Worm (Caenorhabditis elegans) whole organism, L2 larva: ENCODE measurements around the gene str-249.

Source experiments
- C34F6.9 ChIP-seq: fragments of 150-350 bp; optimal IDR thresholded peaks from 2 replicates; lab custom pipeline; 2014; ENCODE audit warnings: missing biosample characterization, missing genetic modification characterization
- R02D3.7 ChIP-seq: fragments of 150-350 bp; optimal IDR thresholded peaks from 2 replicates; lab custom pipeline; 2014; ENCODE audit warnings: missing biosample characterization, missing genetic modification characterization
- alr-1 ChIP-seq: fragments of 150-350 bp; optimal IDR thresholded peaks from 2 replicates; lab custom pipeline; 2014; ENCODE audit warnings: missing biosample characterization, missing genetic modification characterization
- ama-1 ChIP-seq: fragments of 150-350 bp; optimal IDR thresholded peaks from 2 replicates; lab custom pipeline; 2018; ENCODE audit warnings: inconsistent platforms
- blmp-1 ChIP-seq: sonication (generic microtip); optimal IDR thresholded peaks from 2 replicates; lab custom pipeline; 2017; ENCODE audit warnings: missing genetic modification characterization, mild to moderate bottlenecking, missing compliant biosample characterization, antibody characterized with exemption, moderate library complexity; ENCODE audit not compliant: insufficient read depth
- ceh-82 ChIP-seq: fragments of 150-350 bp; optimal IDR thresholded peaks from 2 replicates; lab custom pipeline; 2014; ENCODE audit warnings: missing biosample characterization, missing genetic modification characterization
- dmd-4 ChIP-seq: sonication (generic microtip); optimal IDR thresholded peaks from 2 replicates; lab custom pipeline; 2017; ENCODE audit warnings: missing biosample characterization, missing genetic modification characterization
- elt-1 ChIP-seq: fragments of 150-350 bp; optimal IDR thresholded peaks from 2 replicates; lab custom pipeline; 2014; ENCODE audit warnings: missing biosample characterization, missing genetic modification characterization
- fos-1 ChIP-seq: fragments of 150-350 bp; optimal IDR thresholded peaks from 2 replicates; lab custom pipeline; 2014; ENCODE audit warnings: missing biosample characterization, missing genetic modification characterization
- gmeb-1 ChIP-seq: fragments of 150-350 bp; optimal IDR thresholded peaks from 2 replicates; lab custom pipeline; 2014; ENCODE audit warnings: missing biosample characterization, missing genetic modification characterization
- lin-11 ChIP-seq: fragments of 150-350 bp; sonication (generic microtip); optimal IDR thresholded peaks from 2 replicates; lab custom pipeline; 2014; ENCODE audit warnings: missing biosample characterization, missing genetic modification characterization, inconsistent platforms, mixed read lengths
- lin-13 ChIP-seq: fragments of 150-350 bp; optimal IDR thresholded peaks from 2 replicates; lab custom pipeline; 2014; ENCODE audit warnings: missing biosample characterization, missing genetic modification reagents, missing genetic modification characterization
- lsy-2 ChIP-seq, 2 experiments: fragments of 150-350 bp in 1 of 2; sonication (generic microtip) in 1 of 2; optimal IDR thresholded peaks; 2 replicates each; lab custom pipeline; 2014 to 2017; ENCODE audit warnings: missing biosample characterization in 2 of 2, missing genetic modification characterization in 2 of 2
- mab-5 ChIP-seq: fragments of 150-350 bp; optimal IDR thresholded peaks from 2 replicates; lab custom pipeline; 2014; ENCODE audit warnings: missing biosample characterization, missing genetic modification characterization
- mbf-1 ChIP-seq: sonication (generic microtip); optimal IDR thresholded peaks from 2 replicates; lab custom pipeline; 2017; ENCODE audit warnings: missing biosample characterization, missing genetic modification characterization
- mdl-1 ChIP-seq, 2 experiments: fragments of 150-350 bp in 1 of 2; sonication (generic microtip) in 1 of 2; optimal IDR thresholded peaks; 2 replicates each; lab custom pipeline; 2017; ENCODE audit warnings: missing biosample characterization in 2 of 2, missing genetic modification characterization in 2 of 2
- nhr-10 ChIP-seq: sonication (generic microtip); optimal IDR thresholded peaks from 2 replicates; lab custom pipeline; 2017; ENCODE audit warnings: missing biosample characterization, missing genetic modification characterization
- nhr-129 ChIP-seq: fragments of 150-350 bp; optimal IDR thresholded peaks from 2 replicates; lab custom pipeline; 2014; ENCODE audit warnings: missing biosample characterization, missing genetic modification characterization
- nhr-23 ChIP-seq: fragments of 150-350 bp; optimal IDR thresholded peaks from 2 replicates; lab custom pipeline; 2014; ENCODE audit warnings: missing biosample characterization, missing genetic modification reagents, missing genetic modification characterization
- nhr-237 ChIP-seq: fragments of 150-350 bp; optimal IDR thresholded peaks from 2 replicates; lab custom pipeline; 2014; ENCODE audit warnings: missing biosample characterization, missing genetic modification characterization
- nhr-25 ChIP-seq: fragments of 150-350 bp; sonication (generic microtip); optimal IDR thresholded peaks from 3 replicates; lab custom pipeline; 2014; ENCODE audit warnings: missing biosample characterization, missing genetic modification characterization
- nhr-6 ChIP-seq: fragments of 150-350 bp; optimal IDR thresholded peaks from 2 replicates; lab custom pipeline; 2014; ENCODE audit warnings: missing biosample characterization, missing genetic modification characterization
- nhr-77 ChIP-seq: fragments of 150-350 bp; optimal IDR thresholded peaks from 2 replicates; lab custom pipeline; 2014; ENCODE audit warnings: missing biosample characterization, missing genetic modification characterization
- skn-1 ChIP-seq: sonication (generic microtip); optimal IDR thresholded peaks from 2 replicates; lab custom pipeline; 2017; ENCODE audit warnings: missing biosample characterization, missing genetic modification characterization
- sma-9 ChIP-seq, 2 experiments: fragments of 150-350 bp in 1 of 2; sonication (generic microtip) in 1 of 2; optimal IDR thresholded peaks; 2 replicates each; lab custom pipeline; 2014 to 2016; ENCODE audit warnings: missing genetic modification characterization in 2 of 2, mild to moderate bottlenecking in 1 of 2, missing biosample characterization in 1 of 2, missing compliant biosample characterization in 1 of 2, missing genetic modification reagents in 1 of 2, moderate library complexity in 1 of 2
- snpc-4 ChIP-seq: fragments of 150-350 bp; optimal IDR thresholded peaks from 2 replicates; lab custom pipeline; 2014; ENCODE audit warnings: missing biosample characterization, missing genetic modification characterization
- unc-39 ChIP-seq: fragments of 150-350 bp; optimal IDR thresholded peaks from 2 replicates; lab custom pipeline; 2014; ENCODE audit warnings: missing biosample characterization, missing genetic modification characterization
- unc-55 ChIP-seq: fragments of 150-350 bp; sonication (generic microtip); optimal IDR thresholded peaks from 3 replicates; lab custom pipeline; 2014; ENCODE audit warnings: missing biosample characterization, missing genetic modification reagents, missing genetic modification characterization
- unc-62 ChIP-seq: fragments of 150-350 bp; optimal IDR thresholded peaks from 2 replicates; lab custom pipeline; 2014; ENCODE audit warnings: missing biosample characterization, missing genetic modification reagents, missing genetic modification characterization
- zag-1 ChIP-seq: fragments of 150-350 bp; optimal IDR thresholded peaks from 2 replicates; lab custom pipeline; 2014; ENCODE audit warnings: missing biosample characterization, missing genetic modification characterization
- ztf-11 ChIP-seq: sonication (generic microtip); optimal IDR thresholded peaks from 2 replicates; lab custom pipeline; 2017; ENCODE audit warnings: missing biosample characterization, missing genetic modification characterization
- ztf-4 ChIP-seq: fragments of 150-350 bp; optimal IDR thresholded peaks from 2 replicates; lab custom pipeline; 2014; ENCODE audit warnings: missing biosample characterization, missing genetic modification characterization

Gene str-249

DNA sequence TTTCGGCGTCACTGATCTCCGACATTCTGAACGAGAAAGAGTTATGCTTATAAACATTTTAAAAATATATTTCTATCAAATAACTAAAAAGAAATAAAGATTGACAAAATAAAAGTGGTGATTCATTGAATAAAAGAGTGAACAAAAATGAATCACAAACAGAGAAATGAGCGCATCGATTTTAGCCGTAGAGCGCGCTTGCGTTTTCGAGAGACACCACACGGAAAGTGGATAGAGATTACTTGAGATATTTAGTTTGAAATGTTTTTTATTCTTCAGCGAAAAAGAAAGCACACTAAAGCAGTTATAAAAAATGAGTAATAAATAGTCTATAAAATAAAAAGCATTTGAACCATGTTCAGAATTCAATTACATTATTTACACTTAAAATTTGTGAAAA is 43.5 kb upstream of the str-249 start, which contains the start of gene cap-1 (continued):
- TF ChIP-seq nhr-77 = no peak
- no peak for TF ChIP-seq ztf-11 (tag; lab: Kevin White, UChicago)
- peak; percentile 75 for TF ChIP-seq lin-13
- peak; percentile 55 for TF ChIP-seq gmeb-1 (tag; lab: Kevin White, UChicago)
- TF ChIP-seq mab-5 (tag; lab: Kevin White, UChicago) = peak; percentile 5
- TF ChIP-seq alr-1 = no peak
- TF ChIP-seq unc-39 (tag; lab: Kevin White, UChicago) = no peak
- peak; percentile 35 to 82 for TF ChIP-seq lsy-2 (tag; optimal IDR thresholded peaks at IDR 0.05; lab: Kevin White, UChicago)

DNA sequence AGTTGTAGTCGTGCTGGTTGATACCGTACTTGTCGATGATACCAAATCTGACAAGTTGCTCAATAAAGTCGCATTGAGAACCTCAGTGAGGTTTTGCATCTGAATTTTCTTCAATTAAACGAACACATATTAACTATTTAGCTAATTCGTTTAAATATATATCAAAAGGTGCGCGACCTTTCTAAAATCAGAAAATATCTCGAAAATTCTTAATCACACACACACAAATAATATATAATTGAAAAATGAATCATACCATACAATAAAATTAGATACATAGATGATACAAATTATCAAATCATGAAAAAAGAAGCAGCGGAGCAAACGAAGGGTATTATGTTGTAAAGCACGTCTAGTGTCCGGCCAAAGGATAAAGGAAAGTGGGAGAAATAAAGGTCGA is 41.6 kb upstream of the str-249 start, which contains the start of gene D2024.5:
TSS of gene D2024.5 (minus strand) at position 101 of the 400 bp plus-strand sequence.
- TF ChIP-seq nhr-129 (tag; lab: Kevin White, UChicago) (no peak), nhr-25 (tag; lab: Kevin White, UChicago) (no peak), sma-9 (GFP tag; optimal IDR thresholded peaks at IDR 0.05; lab: Kevin White, UChicago) (no peak), sma-9 (tag; optimal IDR thresholded peaks at IDR 0.05; lab: Kevin White, UChicago) (no peak), lin-11 (tag; lab: Kevin White, UChicago) (no peak), ztf-4 (no peak), unc-62 (GFP tag; lab: Kevin White, UChicago) (no peak), nhr-6 (tag; lab: Kevin White, UChicago) (no peak), nhr-237 (tag; lab: Kevin White, UChicago) (no peak), elt-1 (tag; lab: Kevin White, UChicago) (no peak)
- TF ChIP-seq, all 48 proteins: peak for 0

DNA sequence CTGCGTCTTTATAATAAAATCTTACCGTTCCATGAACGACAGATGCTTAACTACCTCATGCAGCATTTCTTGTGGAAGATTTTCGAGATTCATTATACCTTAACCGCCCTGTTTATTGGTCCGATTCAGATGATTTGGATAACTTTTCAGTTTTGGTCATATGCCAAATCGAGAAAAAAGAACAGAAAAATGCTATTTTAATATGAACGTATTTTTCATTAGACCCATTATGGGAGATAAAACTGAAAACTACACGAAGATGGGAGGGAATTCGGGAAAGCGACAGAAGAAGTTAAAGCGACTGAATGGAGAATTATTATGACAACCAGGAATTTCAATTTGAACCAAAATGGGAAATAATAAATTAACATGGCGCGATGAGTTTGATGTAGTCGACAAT is 40.4 kb upstream of the str-249 start, which contains the start of gene R13A1.10:
TSS of gene R13A1.10 (minus strand) at position 101 of the 400 bp plus-strand sequence.
- TF ChIP-seq lsy-2 (tag; optimal IDR thresholded peaks at IDR 0.05; lab: Kevin White, UChicago) (no peak), skn-1 (no peak), snpc-4 (tag; lab: Kevin White, UChicago) (no peak)

DNA sequence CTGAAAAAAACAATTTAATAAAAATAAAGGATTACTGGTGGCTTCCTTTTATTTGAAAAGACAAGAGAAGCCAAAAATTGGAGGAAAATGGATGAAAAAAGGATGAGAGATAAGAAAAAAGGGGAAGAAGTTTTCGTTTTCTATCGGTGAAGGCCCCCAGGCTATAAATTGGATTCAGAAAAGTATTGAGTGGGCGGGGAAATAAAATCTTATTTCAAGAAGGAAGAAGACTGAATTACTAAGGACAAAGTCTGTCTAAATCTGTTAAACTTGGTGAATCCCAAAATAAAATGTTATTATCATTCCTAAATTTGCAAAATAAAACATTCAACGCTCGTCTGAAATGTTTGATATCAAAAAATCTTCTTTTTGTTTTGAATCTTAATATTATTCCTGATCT is 35.4 kb upstream of the str-249 start:
- no peak for TF ChIP-seq nhr-10
- TF ChIP-seq unc-62 (GFP tag; lab: Kevin White, UChicago) = no peak
- no peak for TF ChIP-seq skn-1
- no peak for TF ChIP-seq R02D3.7 (tag; lab: Kevin White, UChicago)
- no peak for TF ChIP-seq lin-13
- TF ChIP-seq dmd-4 (tag; lab: Kevin White, UChicago) = no peak

DNA sequence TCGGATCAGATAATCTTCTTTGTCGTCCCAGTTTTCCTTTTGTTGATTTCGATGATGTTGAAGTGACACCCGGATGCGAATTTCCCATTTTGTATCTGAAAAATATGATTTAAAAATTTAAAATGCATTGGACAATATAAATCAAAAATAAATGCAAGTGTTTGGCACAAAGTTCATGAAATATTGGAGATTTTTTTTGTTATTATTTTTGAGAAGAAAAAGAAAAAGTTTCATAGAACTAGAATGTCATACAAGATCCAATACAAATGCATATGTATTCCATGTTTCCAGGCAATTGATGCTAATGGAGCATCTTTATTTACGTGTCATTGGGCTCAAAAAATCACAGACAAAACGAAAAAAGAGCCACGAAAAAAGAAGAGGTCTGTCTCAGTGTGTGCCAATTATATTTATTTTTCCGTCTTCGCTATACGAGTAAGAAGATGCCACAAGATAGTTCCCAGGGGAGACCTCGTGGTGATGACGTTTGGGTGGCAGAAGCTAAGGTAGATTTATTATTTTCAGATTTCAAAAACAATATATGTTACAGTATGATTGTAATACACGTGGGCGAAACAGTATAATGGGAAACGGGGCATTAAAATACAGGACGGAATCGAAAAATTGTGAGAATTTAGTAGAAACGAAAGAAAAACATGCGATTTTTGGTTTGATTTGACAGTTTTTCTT is 32.9 kb upstream of the str-249 start, which contains the start of the genes glb-23 and R13A1.1:
TSS of gene glb-23 (minus strand) at position 101 of the 690 bp plus-strand sequence.
TSS of gene R13A1.1 (plus strand) at position 640 of the 690 bp plus-strand sequence.
- TF ChIP-seq nhr-129 (tag; lab: Kevin White, UChicago) = no peak
- no peak for TF ChIP-seq nhr-23 (tag; lab: Kevin White, UChicago)
- TF ChIP-seq lin-11 (tag; lab: Kevin White, UChicago) = no peak
- no peak for TF ChIP-seq blmp-1
- no peak for TF ChIP-seq skn-1
- no peak for TF ChIP-seq ceh-82 (tag; lab: Kevin White, UChicago)
- TF ChIP-seq fos-1 (tag; lab: Kevin White, UChicago) = no peak
- TF ChIP-seq ama-1 (lab: Kevin White, UChicago) = no peak
- no peak for TF ChIP-seq lsy-2 (tag; optimal IDR thresholded peaks at IDR 0.05; lab: Kevin White, UChicago)
- no peak for TF ChIP-seq C34F6.9 (tag; lab: Kevin White, UChicago)
- no peak for TF ChIP-seq ztf-4
- no peak for TF ChIP-seq unc-55 (GFP tag; lab: Kevin White, UChicago)
- TF ChIP-seq mdl-1 (tag; optimal IDR thresholded peaks at IDR 0.05; lab: Kevin White, UChicago) = no peak
- no peak for TF ChIP-seq mbf-1 (tag; lab: Kevin White, UChicago)
- TF ChIP-seq zag-1 = no peak
- TF ChIP-seq nhr-25 (tag; lab: Kevin White, UChicago) = no peak
